Fruit fly (Drosophila melanogaster) whole organism, embryonic: ENCODE data around the gene CG7810.
A peak's percentile ranks its signal among the peaks of the same experiment; 100 is the strongest.

Experiments used
- CG10431 ChIP-seq: fragments of 200-800 bp; sonication (Bioruptor generic); optimal IDR thresholded peaks from 3 replicates; lab custom pipeline; 2018; ENCODE audit warnings: missing biosample characterization, mild to moderate bottlenecking, missing genetic modification characterization
- CG10462 ChIP-seq: fragments of 200-800 bp; sonication (Bioruptor generic); optimal IDR thresholded peaks from 2 replicates; lab custom pipeline; 2016; ENCODE audit warnings: missing biosample characterization, missing genetic modification characterization
- CG11504 ChIP-seq: fragments of 200-800 bp; sonication (Bioruptor generic); optimal IDR thresholded peaks from 3 replicates; lab custom pipeline; 2019; ENCODE audit warnings: missing biosample characterization, mild to moderate bottlenecking, missing genetic modification characterization, moderate library complexity
- CG12744 ChIP-seq: fragments of 200-800 bp; sonication (Bioruptor generic); optimal IDR thresholded peaks from 2 replicates; lab custom pipeline; 2016; ENCODE audit warnings: missing biosample characterization, missing genetic modification characterization
- CG15073 ChIP-seq: fragments of 200-800 bp; sonication (Bioruptor generic); optimal IDR thresholded peaks from 2 replicates; lab custom pipeline; 2016; ENCODE audit warnings: missing biosample characterization, missing genetic modification characterization
- CG1792 ChIP-seq: fragments of 200-800 bp; sonication (Bioruptor generic); optimal IDR thresholded peaks from 2 replicates; lab custom pipeline; 2016; ENCODE audit warnings: missing biosample characterization, missing genetic modification characterization
- CG1832 ChIP-seq: fragments of 200-800 bp; sonication (Bioruptor generic); optimal IDR thresholded peaks from 2 replicates; lab custom pipeline; 2017; ENCODE audit warnings: missing biosample characterization, mild to moderate bottlenecking, missing genetic modification characterization, inconsistent platforms
- CG30020 ChIP-seq: fragments of 200-800 bp; optimal IDR thresholded peaks from 2 replicates; lab custom pipeline; 2019; ENCODE audit warnings: missing biosample characterization, mild to moderate bottlenecking, missing genetic modification characterization, moderate library complexity
- CG33557 ChIP-seq: fragments of 200-800 bp; sonication (Bioruptor generic); optimal IDR thresholded peaks from 2 replicates; lab custom pipeline; 2019; ENCODE audit warnings: missing biosample characterization, mild to moderate bottlenecking, missing genetic modification characterization, moderate library complexity
- CG4328 ChIP-seq: fragments of 200-800 bp; sonication (Bioruptor generic); optimal IDR thresholded peaks from 3 replicates; lab custom pipeline; 2017; ENCODE audit warnings: missing biosample characterization, missing genetic modification reagents, missing genetic modification characterization
- CG43689 ChIP-seq: fragments of 200-800 bp; sonication (Bioruptor generic); IDR thresholded peaks from 2 replicates; pipeline ENCODE4 v1.3.6; 2022; ENCODE audit warnings: missing biosample characterization, missing genetic modification characterization
- CG4404 ChIP-seq: fragments of 200-800 bp; sonication (Bioruptor generic); IDR thresholded peaks from 2 replicates; pipeline ENCODE4 v1.3.6; 2022; ENCODE audit warnings: missing biosample characterization, missing genetic modification characterization
- CG5180 ChIP-seq: fragments of 200-800 bp; sonication (Bioruptor generic); optimal IDR thresholded peaks from 3 replicates; lab custom pipeline; 2017; ENCODE audit warnings: missing biosample characterization, missing genetic modification characterization, mild to moderate bottlenecking, moderate library complexity, missing genetic modification reagents
- CG6791 ChIP-seq: fragments of 200-800 bp; sonication (Bioruptor generic); IDR thresholded peaks from 3 replicates; pipeline ENCODE4 v1.3.6; 2022; ENCODE audit warnings: missing biosample characterization, missing genetic modification characterization; ENCODE audit not compliant: partially characterized antibody
- CG7271 ChIP-seq: fragments of 200-800 bp; sonication (Bioruptor generic); optimal IDR thresholded peaks from 2 replicates; lab custom pipeline; 2018; ENCODE audit warnings: missing biosample characterization, mild to moderate bottlenecking, missing genetic modification characterization, moderate library complexity
- CG7745 ChIP-seq: fragments of 200-800 bp; sonication (Bioruptor generic); optimal IDR thresholded peaks from 2 replicates; lab custom pipeline; 2018; ENCODE audit warnings: missing biosample characterization, mild to moderate bottlenecking, missing genetic modification characterization, moderate library complexity
- CG8388 ChIP-seq: fragments of 200-800 bp; sonication (Bioruptor generic); optimal IDR thresholded peaks from 2 replicates; lab custom pipeline; 2019; ENCODE audit warnings: missing biosample characterization, mild to moderate bottlenecking, missing genetic modification characterization, moderate library complexity
- CG8765 ChIP-seq: fragments of 200-800 bp; sonication (Bioruptor generic); IDR thresholded peaks from 2 replicates; pipeline ENCODE4 v1.3.6; 2022; ENCODE audit warnings: missing biosample characterization, missing genetic modification characterization
- CG9609 ChIP-seq: fragments of 200-800 bp; sonication (Bioruptor generic); optimal IDR thresholded peaks from 3 replicates; lab custom pipeline; 2016; ENCODE audit warnings: missing biosample characterization, missing genetic modification characterization
- D ChIP-seq, 2 experiments: fragments of 200-800 bp in 1 of 2; fragments of >200 bp in 1 of 2; sonication (Bioruptor generic) in 1 of 2; optimal IDR thresholded peaks; 2 replicates in 1 of 2; 3 replicates in 1 of 2; lab custom pipeline; 2017; ENCODE audit warnings: mild to moderate bottlenecking in 1 of 2, missing biosample characterization in 1 of 2, missing genetic modification characterization in 1 of 2, missing genetic modification reagents in 1 of 2
- Dbx ChIP-seq: fragments of 200-800 bp; sonication (Bioruptor generic); IDR thresholded peaks from 3 replicates; pipeline ENCODE4 v1.3.6; 2022; ENCODE audit warnings: missing biosample characterization, missing genetic modification characterization
- Dip3 ChIP-seq: fragments of 200-800 bp; sonication (Bioruptor generic); optimal IDR thresholded peaks from 3 replicates; lab custom pipeline; 2016; ENCODE audit warnings: missing biosample characterization, missing genetic modification characterization
- Dll ChIP-seq: fragments of 200-800 bp; sonication (Bioruptor generic); IDR thresholded peaks from 4 replicates; pipeline ENCODE4 v1.3.6; 2022; ENCODE audit warnings: missing biosample characterization, missing genetic modification characterization; ENCODE audit not compliant: partially characterized antibody
- Fer2 ChIP-seq: fragments of 200-800 bp; sonication (Bioruptor generic); optimal IDR thresholded peaks from 2 replicates; lab custom pipeline; 2018; ENCODE audit warnings: missing biosample characterization, mild to moderate bottlenecking, missing genetic modification characterization, moderate library complexity
- Hr51 ChIP-seq, 2 experiments: fragments of 200-800 bp; sonication (Bioruptor generic); optimal IDR thresholded peaks; 2 replicates in 1 of 2; 3 replicates in 1 of 2; lab custom pipeline; 2016 to 2018; ENCODE audit warnings: missing biosample characterization in 2 of 2, missing genetic modification characterization in 2 of 2, mild to moderate bottlenecking in 1 of 2, moderate library complexity in 1 of 2
- Hr78 ChIP-seq, 2 experiments: fragments of 200-800 bp in 1 of 2; fragments of >200 bp in 1 of 2; sonication (Bioruptor generic) in 1 of 2; optimal IDR thresholded peaks; 2 replicates each; lab custom pipeline; 2017 to 2019; ENCODE audit warnings: missing biosample characterization in 2 of 2, missing genetic modification characterization in 2 of 2, mild to moderate bottlenecking in 1 of 2, moderate library complexity in 1 of 2
- NC2α ChIP-seq: fragments of 200-800 bp; sonication (Bioruptor generic); optimal IDR thresholded peaks from 2 replicates; lab custom pipeline; 2016; ENCODE audit warnings: missing biosample characterization, missing genetic modification characterization
- Side ChIP-seq: fragments of 200-800 bp; sonication (Bioruptor generic); optimal IDR thresholded peaks from 2 replicates; lab custom pipeline; 2016; ENCODE audit warnings: missing biosample characterization, missing genetic modification characterization
- ato ChIP-seq: fragments of 200-800 bp; sonication (Bioruptor generic); IDR thresholded peaks from 2 replicates; pipeline ENCODE4 v1.3.6; 2022; ENCODE audit warnings: missing biosample characterization, missing genetic modification characterization; ENCODE audit not compliant: partially characterized antibody
- az2 ChIP-seq: fragments of 200-800 bp; sonication (Bioruptor generic); optimal IDR thresholded peaks from 3 replicates; lab custom pipeline; 2016; ENCODE audit warnings: missing biosample characterization, missing genetic modification characterization
- bowl ChIP-seq: fragments of 200-800 bp; sonication (Bioruptor generic); IDR thresholded peaks from 2 replicates; pipeline ENCODE4 v1.3.6; 2022; ENCODE audit warnings: missing biosample characterization, missing genetic modification characterization
- cato ChIP-seq: fragments of 200-800 bp; sonication (Bioruptor generic); optimal IDR thresholded peaks from 2 replicates; lab custom pipeline; 2016; ENCODE audit warnings: missing biosample characterization, missing genetic modification characterization, borderline replicate concordance
- dmrt11E ChIP-seq: fragments of 200-800 bp; sonication (Bioruptor generic); optimal IDR thresholded peaks from 3 replicates; lab custom pipeline; 2018; ENCODE audit warnings: missing biosample characterization, mild to moderate bottlenecking, missing genetic modification characterization, moderate library complexity
- dysf ChIP-seq: fragments of 200-800 bp; sonication (Bioruptor generic); IDR thresholded peaks from 3 replicates; pipeline ENCODE4 v1.3.6; 2022; ENCODE audit warnings: missing biosample characterization, missing genetic modification characterization
- fd102C ChIP-seq: fragments of 200-800 bp; sonication (Bioruptor generic); optimal IDR thresholded peaks from 2 replicates; lab custom pipeline; 2018; ENCODE audit warnings: missing biosample characterization, mild to moderate bottlenecking, missing genetic modification characterization, moderate library complexity
- ind ChIP-seq: fragments of 200-800 bp; sonication (Bioruptor generic); optimal IDR thresholded peaks from 3 replicates; lab custom pipeline; 2016; ENCODE audit warnings: missing biosample characterization, missing genetic modification characterization
- insv ChIP-seq, 2 experiments: fragments of 200-800 bp; sonication (Bioruptor generic); optimal IDR thresholded peaks; 3 replicates each; lab custom pipeline; 2016 to 2018; ENCODE audit warnings: missing biosample characterization in 2 of 2, missing genetic modification characterization in 2 of 2
- kay ChIP-seq: fragments of 200-800 bp; sonication (Bioruptor generic); optimal IDR thresholded peaks from 2 replicates; lab custom pipeline; 2016; ENCODE audit warnings: missing biosample characterization, missing genetic modification characterization
- lola ChIP-seq, 3 experiments: fragments of >200 bp in 2 of 3; fragments of 200-800 bp in 1 of 3; sonication (Bioruptor generic) in 1 of 3; optimal IDR thresholded peaks; 2 replicates each; lab custom pipeline; 2017 to 2019; ENCODE audit warnings: missing biosample characterization in 3 of 3, missing genetic modification characterization in 3 of 3, mild to moderate bottlenecking in 1 of 3, moderate library complexity in 1 of 3
- maf-S ChIP-seq: fragments of 200-800 bp; sonication (Bioruptor generic); optimal IDR thresholded peaks from 2 replicates; lab custom pipeline; 2016; ENCODE audit warnings: missing biosample characterization, missing genetic modification characterization
- pzg ChIP-seq: fragments of 200-800 bp; sonication (Bioruptor generic); optimal IDR thresholded peaks from 3 replicates; lab custom pipeline; 2018; ENCODE audit warnings: missing biosample characterization, mild to moderate bottlenecking, missing genetic modification characterization, moderate library complexity
- slou ChIP-seq: fragments of 200-800 bp; sonication (Bioruptor generic); optimal IDR thresholded peaks from 3 replicates; lab custom pipeline; 2016; ENCODE audit warnings: missing biosample characterization, missing genetic modification characterization
- tgo ChIP-seq: fragments of 200-800 bp; sonication (Bioruptor generic); IDR thresholded peaks from 3 replicates; pipeline ENCODE4 v1.3.6; 2022; ENCODE audit warnings: missing biosample characterization, missing genetic modification characterization
- tx ChIP-seq: fragments of 200-800 bp; sonication (Bioruptor generic); optimal IDR thresholded peaks from 2 replicates; lab custom pipeline; 2016; ENCODE audit warnings: missing biosample characterization, missing genetic modification characterization
- unc-4 ChIP-seq: fragments of 200-800 bp; sonication (Bioruptor generic); IDR thresholded peaks from 2 replicates; pipeline ENCODE4 v1.3.6; 2022; ENCODE audit warnings: missing biosample characterization, missing genetic modification characterization; ENCODE audit not compliant: partially characterized antibody
- vvl ChIP-seq: fragments of 200-800 bp; sonication (Bioruptor generic); IDR thresholded peaks from 2 replicates; pipeline ENCODE4 v1.3.6; 2022; ENCODE audit warnings: missing biosample characterization, missing genetic modification characterization
- wdn ChIP-seq: fragments of 200-800 bp; sonication (Bioruptor generic); IDR thresholded peaks from 2 replicates; pipeline ENCODE4 v1.3.6; 2022; ENCODE audit warnings: missing biosample characterization, missing genetic modification characterization
- zen ChIP-seq: fragments of 200-800 bp; sonication (Bioruptor generic); optimal IDR thresholded peaks from 3 replicates; lab custom pipeline; 2018; ENCODE audit warnings: missing biosample characterization, mild to moderate bottlenecking, missing genetic modification characterization, moderate library complexity

Gene CG7810

dm6 chr2L:8307817-8308551 is 3.0 kb downstream of the CG7810 start, which contains the start of the genes Ostgamma and Mettl14 (continued):
- TF ChIP-seq cato (GFP tag; lab: Kevin White, UChicago): no peak
- peak; percentile 8 for TF ChIP-seq az2 (GFP tag; lab: Kevin White, UChicago)
- peak; percentile 3 for TF ChIP-seq zen (tag; lab: Kevin White, UChicago)
- no peak for TF ChIP-seq fd102C (GFP tag; lab: Kevin White, UChicago)
- TF ChIP-seq CG6791 (GFP tag; lab: Robert Waterston, UW): no peak
- no peak for TF ChIP-seq CG10462 (GFP tag; lab: Kevin White, UChicago)
- TF ChIP-seq CG1792 (GFP tag; lab: Kevin White, UChicago): no peak
- no peak for TF ChIP-seq CG5180 (GFP tag; lab: Kevin White, UChicago)
- no peak for TF ChIP-seq Side (GFP tag; lab: Kevin White, UChicago)
- no peak for TF ChIP-seq CG9609
- no peak for TF ChIP-seq CG4404 (GFP tag; lab: Robert Waterston, UW)
- TF ChIP-seq CG1832: no peak
- TF ChIP-seq CG15073: no peak
- no peak for TF ChIP-seq dysf (GFP tag; lab: Robert Waterston, UW)
- no peak for TF ChIP-seq tx (GFP tag; lab: Kevin White, UChicago)
- no peak for TF ChIP-seq CG7745
- TF ChIP-seq Dbx (GFP tag; lab: Robert Waterston, UW): no peak
- peak; percentile 48 for TF ChIP-seq pzg (GFP tag; lab: Kevin White, UChicago)
- no peak for TF ChIP-seq ind
- peak; percentile 83 for TF ChIP-seq unc-4 (GFP tag; lab: Robert Waterston, UW)
- TF ChIP-seq CG7271 (tag; lab: Kevin White, UChicago): peak; percentile 12
- no peak for TF ChIP-seq Dip3 (GFP tag; lab: Kevin White, UChicago)
- no peak for TF ChIP-seq CG11504 (tag; lab: Kevin White, UChicago)
- no peak for TF ChIP-seq vvl (GFP tag; lab: Robert Waterston, UW)
- no peak for TF ChIP-seq ato
- TF ChIP-seq insv (GFP tag; optimal IDR thresholded peaks at IDR 0.05; lab: Kevin White, UChicago): no peak
- no peak for TF ChIP-seq maf-S
- TF ChIP-seq D (optimal IDR thresholded peaks at IDR 0.05; lab: Kevin White, UChicago): no peak
- TF ChIP-seq D (GFP tag; optimal IDR thresholded peaks at IDR 0.05; lab: Kevin White, UChicago): no peak
- TF ChIP-seq wdn (GFP tag; lab: Robert Waterston, UW): no peak
- TF ChIP-seq dmrt11E: no peak
- peak; percentile 16 for TF ChIP-seq CG8388 (GFP tag; lab: Kevin White, UChicago)
- TF ChIP-seq Hr51 (GFP tag; optimal IDR thresholded peaks at IDR 0.05; lab: Kevin White, UChicago): no peak
- TF ChIP-seq CG43689 (GFP tag; lab: Robert Waterston, UW): no peak
- TF ChIP-seq Hr78 (GFP tag; optimal IDR thresholded peaks at IDR 0.05; lab: Kevin White, UChicago): no peak
- TF ChIP-seq CG10431: no peak
- no peak for TF ChIP-seq Fer2 (tag; lab: Kevin White, UChicago)
- peak; percentile 47 for TF ChIP-seq CG30020 (tag; lab: Kevin White, UChicago)
- TF ChIP-seq CG12744 (GFP tag; lab: Kevin White, UChicago): no peak
- TF ChIP-seq Dll: peak; percentile 94
- TF ChIP-seq CG8765: no peak
- no peak for TF ChIP-seq NC2α (GFP tag; lab: Kevin White, UChicago)
- TF ChIP-seq bowl: no peak
- TF ChIP-seq slou: no peak
- no peak for TF ChIP-seq CG33557 (GFP tag; lab: Kevin White, UChicago)
- TF ChIP-seq tgo (GFP tag; lab: Robert Waterston, UW): no peak
- TF ChIP-seq CG4328 (GFP tag; lab: Kevin White, UChicago): no peak
- peak in 1 of 3 experiments; percentile 31 for TF ChIP-seq lola (GFP tag; optimal IDR thresholded peaks at IDR 0.05; lab: Kevin White, UChicago)
- no peak for TF ChIP-seq kay (GFP tag; lab: Kevin White, UChicago)
